Worm (Caenorhabditis elegans) whole organism, L4/young adult: ENCODE data around the gene B0361.14.

Experiments used
- W03F9.2 ChIP-seq: fragments of 150-350 bp; optimal IDR thresholded peaks from 2 replicates; lab custom pipeline; 2014; ENCODE audit warnings: missing biosample characterization, missing genetic modification characterization
- dao-5 ChIP-seq: sonication (generic microtip); optimal IDR thresholded peaks from 2 replicates; lab custom pipeline; 2016; ENCODE audit warnings: missing genotype, missing genetic modification characterization, moderate library complexity, missing compliant biosample characterization
- him-1 ChIP-seq: sonication (generic microtip); optimal IDR thresholded peaks from 2 replicates; lab custom pipeline; 2016; ENCODE audit warnings: missing genotype, missing genetic modification reagents, missing genetic modification characterization, missing compliant biosample characterization

Gene B0361.14

DNA sequence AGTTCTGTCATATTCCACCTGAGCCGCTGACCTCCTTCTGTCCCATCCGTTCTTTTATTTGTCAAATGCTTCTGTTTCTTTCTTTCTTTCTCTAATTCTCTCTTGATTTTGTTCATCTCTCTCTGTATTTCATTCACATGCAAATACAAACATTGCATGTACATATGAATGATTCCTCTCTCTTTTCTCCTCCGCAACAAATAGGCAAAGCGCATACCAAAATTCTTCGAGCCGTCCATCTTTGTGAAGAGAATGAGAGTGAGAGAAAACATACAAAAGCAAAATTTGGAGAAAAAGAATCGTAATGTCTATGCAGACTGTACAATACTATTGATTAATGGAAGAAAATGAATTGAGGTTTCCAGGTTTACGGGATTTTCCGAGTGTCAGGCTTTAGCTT, 18.0 kb upstream of the B0361.14 start:
- no peak for TF ChIP-seq dao-5 (tag; lab: Kevin White, UChicago)
- TF ChIP-seq him-1 (tag; lab: Kevin White, UChicago): no peak
- TF ChIP-seq W03F9.2: no peak

DNA sequence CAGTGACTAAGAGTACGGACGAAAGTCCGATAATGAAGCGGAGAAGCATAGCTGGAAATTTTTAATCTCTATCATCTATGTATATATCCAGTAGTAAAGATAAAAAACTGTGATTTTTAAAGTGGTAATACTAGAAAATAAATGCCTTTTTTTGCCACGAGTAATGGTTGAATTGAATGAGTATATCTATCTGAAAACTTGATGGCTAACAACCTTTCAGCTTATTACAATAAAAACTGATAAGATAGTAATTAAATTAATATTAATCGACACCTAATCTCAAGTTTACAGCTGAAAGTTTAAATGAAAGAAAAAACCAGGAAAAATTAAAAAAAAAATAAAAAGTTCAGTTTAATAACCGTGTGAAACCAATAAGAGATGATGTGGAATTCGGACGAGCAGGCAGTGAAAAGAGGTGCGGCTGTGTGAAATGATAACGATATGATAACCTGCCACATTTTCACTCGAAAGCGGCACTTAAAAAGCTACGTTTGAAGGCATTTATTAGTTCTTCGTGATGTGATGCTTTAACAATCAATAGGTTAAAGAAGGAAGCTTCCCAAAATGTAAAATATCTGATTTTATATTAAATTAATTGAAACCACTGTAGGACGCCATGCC, 15.7 kb upstream of the B0361.14 start, which contains the start of gene nspg-6:
nspg-6 (minus strand) TSS at position 51 of the 621 bp plus-strand sequence.
- TF ChIP-seq him-1 (tag; lab: Kevin White, UChicago): no peak
- no peak for TF ChIP-seq W03F9.2
- TF ChIP-seq dao-5 (tag; lab: Kevin White, UChicago): no peak

DNA sequence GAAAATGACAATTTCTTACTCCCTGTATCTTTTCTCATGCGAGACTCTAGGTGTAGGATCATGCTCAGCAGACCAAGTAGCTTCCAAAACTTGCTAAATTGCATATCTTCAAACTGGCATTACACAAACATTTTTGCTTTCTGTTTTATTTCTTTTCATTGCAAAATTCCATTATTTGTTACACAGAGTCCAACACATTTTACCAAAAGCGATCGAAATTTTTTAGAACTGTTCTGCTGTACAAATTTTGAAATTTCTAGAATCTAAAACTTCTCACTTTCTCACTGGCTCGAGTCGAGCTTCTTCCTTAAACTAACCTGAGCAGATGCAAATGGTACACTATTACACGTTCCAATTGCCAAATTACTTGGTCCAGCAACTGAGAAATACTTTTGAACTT, 15.1 kb upstream of the B0361.14 start:
- TF ChIP-seq W03F9.2 (no peak), him-1 (tag; lab: Kevin White, UChicago) (no peak), dao-5 (tag; lab: Kevin White, UChicago) (no peak)

DNA sequence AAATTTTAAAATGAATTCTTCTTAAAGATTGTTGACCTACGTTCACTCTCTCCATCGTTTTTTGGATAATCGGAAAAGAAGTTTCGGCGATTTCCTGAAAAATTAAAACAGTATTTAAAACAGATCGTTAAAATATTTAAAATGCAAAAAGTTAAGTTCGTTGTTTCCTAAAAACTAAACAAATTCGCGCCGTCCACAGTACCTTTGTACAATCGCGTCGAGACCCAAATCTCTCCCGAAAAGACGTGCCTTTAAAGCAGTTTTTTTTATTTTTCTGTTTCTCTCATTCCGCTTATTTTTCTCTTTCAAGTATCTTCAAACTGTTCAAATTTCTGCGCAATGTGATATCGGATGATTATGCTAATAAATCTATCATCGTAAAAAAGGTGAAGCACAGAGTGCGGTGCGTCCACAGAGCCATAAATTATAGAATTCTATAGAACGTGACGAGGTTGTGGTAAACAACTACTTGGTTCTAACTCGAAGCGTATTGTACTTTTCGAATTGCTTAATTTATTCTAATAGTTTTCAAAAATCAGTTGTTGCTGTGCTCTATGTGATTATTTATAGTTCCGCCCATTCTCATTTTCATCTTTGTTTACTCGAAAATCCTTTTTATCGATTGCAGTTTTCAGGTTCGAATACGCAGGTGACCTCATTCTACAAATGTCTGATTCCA, 11.5 kb upstream of the B0361.14 start, which contains the start of the genes F56C9.6 and F56C9.3:
F56C9.6 (minus strand) TSS at position 112 of the 679 bp plus-strand sequence.
F56C9.3 (plus strand) TSS at position 629 of the 679 bp plus-strand sequence.
- TF ChIP-seq him-1 (tag; lab: Kevin White, UChicago) (no peak), dao-5 (tag; lab: Kevin White, UChicago) (no peak), W03F9.2 (no peak)

DNA sequence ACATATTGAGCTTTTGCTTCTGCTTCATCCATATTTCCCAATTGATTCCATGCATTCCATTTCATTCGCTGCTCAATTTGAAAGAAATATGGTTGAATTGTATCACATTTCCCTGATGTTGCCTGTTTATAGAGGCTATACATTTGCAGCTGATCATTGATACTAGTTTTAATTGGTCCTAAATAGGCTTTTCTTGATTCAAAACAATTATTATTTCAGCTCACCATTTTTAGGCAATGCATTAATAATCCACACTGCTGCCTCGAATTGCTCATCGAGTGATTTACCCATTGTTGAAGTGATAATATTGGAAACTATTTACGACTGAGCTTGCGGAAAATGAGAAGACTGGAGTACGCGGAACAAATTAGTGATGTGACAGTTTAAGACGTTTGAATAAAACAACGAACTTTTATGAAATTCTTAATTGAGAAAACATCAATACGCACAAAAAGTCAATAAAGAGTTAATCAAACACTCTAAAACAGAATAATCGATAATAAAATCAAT, 9.3 kb upstream of the B0361.14 start, which contains the start of gene acbp-4:
acbp-4 (minus strand) TSS at position 510 of the 510 bp plus-strand sequence.
- TF ChIP-seq dao-5 (tag; lab: Kevin White, UChicago): no peak
- no peak for TF ChIP-seq W03F9.2
- no peak for TF ChIP-seq him-1 (tag; lab: Kevin White, UChicago)

DNA sequence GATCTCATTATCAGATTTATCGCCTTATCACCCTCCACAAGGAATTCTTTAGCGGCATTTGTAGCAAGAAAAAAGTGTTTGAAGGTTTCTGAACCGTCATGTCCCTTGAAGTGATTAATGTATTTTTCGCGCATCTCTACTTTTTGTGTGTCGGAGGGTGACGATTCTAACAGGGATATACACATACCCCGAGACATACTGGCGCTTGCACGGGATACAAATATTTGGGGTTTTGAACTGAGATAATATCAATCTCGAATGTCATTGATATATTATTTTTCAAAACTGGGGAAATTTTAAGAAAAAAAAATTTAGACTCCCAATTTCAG, 6.3 kb upstream of the B0361.14 start:
- TF ChIP-seq him-1 (tag; lab: Kevin White, UChicago) (no peak), dao-5 (tag; lab: Kevin White, UChicago) (no peak), W03F9.2 (no peak)

DNA sequence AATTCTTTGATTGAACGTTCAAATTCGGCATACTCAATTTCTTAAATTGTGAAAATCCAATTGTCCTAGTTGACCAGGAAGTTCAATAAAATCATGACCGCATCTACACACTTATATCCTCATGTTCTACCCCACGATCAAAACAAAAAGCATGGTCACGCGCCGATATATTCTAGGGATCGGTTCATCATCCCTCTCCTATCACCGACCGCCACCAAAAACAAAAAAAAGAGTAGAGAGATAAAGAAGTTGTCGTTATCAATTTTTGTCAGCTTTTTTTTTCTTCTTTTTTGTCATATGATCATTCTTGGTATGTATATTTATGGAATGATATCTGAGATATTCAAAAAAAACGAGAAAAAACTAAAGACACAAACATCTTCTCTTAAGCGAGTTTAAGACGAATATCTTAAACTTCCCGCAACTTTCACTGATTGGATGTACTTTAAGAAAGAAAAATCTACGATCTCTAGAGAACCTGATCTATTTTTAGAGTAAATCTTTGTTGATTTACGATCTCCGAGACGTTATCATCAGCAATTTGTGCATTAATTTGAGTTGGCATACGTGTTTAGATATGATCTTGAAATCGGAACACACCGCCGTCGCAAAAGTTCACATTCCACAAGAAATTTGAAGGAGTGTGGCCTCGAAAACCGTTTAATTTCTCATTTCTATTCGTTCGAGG, 5.8 kb upstream of the B0361.14 start:
- TF ChIP-seq W03F9.2 (no peak), him-1 (tag; lab: Kevin White, UChicago) (no peak), dao-5 (tag; lab: Kevin White, UChicago) (no peak)

DNA sequence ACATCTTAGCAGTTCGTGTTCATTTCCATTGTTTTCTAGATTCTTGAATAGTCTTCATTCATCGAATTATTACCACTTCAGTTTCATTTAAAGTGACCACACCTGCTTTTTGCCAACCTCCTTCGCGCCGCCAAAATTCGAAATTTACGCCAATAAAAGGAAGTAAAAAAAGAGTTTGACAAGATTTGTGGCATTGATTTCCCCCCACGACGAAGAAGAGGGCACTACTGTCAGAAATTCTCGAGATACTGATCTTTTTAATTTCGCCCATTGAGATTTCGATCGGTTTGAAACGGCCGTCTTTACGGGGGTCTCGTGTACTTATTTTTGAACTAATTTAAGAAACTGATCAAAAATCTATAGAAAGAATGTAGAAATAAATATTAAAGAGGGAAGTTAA, 2.3 kb upstream of the B0361.14 start:
- TF ChIP-seq him-1 (tag; lab: Kevin White, UChicago) (no peak), W03F9.2 (no peak), dao-5 (tag; lab: Kevin White, UChicago) (no peak)

DNA sequence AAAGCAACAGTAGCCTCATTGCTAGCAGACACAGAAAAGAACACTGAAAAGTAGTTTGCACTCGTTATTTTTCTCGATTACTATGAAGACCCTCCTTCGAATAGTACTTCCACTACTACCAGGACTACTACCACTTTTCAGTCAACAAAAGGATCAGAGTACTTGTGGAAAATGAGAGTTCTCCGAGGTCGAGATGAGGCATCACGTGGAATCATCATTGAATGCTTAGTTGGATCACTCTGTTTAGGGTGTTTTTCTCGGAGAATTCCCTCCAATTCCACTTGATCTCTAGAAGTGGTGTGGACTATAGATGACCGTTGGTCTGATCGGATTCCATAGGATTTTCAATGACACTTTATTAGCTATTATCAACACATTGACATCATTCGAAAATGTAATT, 1.4 kb upstream of the B0361.14 start:
- TF ChIP-seq him-1 (tag; lab: Kevin White, UChicago) (no peak), W03F9.2 (no peak), dao-5 (tag; lab: Kevin White, UChicago) (no peak)

DNA sequence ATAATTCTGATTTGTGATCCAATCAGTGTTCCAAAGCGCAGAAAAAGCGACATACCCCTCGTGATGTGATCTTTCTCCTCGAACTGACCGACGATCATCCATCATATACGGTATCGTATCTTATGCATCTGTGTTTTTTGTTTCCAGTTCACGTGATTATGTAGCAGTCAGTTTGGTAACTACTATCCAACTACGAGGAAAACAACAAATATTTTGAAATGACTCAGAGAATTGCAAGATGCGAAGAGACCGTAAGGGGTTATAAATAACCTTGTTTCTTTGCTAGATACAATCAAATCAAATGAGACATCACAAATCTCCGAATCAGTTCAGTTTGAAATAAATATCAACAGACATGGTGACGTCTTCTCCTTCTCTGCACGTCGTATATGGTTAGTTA, 838 bp upstream of the B0361.14 start:
- TF ChIP-seq dao-5 (tag; lab: Kevin White, UChicago) (no peak), W03F9.2 (no peak), him-1 (tag; lab: Kevin White, UChicago) (no peak)

DNA sequence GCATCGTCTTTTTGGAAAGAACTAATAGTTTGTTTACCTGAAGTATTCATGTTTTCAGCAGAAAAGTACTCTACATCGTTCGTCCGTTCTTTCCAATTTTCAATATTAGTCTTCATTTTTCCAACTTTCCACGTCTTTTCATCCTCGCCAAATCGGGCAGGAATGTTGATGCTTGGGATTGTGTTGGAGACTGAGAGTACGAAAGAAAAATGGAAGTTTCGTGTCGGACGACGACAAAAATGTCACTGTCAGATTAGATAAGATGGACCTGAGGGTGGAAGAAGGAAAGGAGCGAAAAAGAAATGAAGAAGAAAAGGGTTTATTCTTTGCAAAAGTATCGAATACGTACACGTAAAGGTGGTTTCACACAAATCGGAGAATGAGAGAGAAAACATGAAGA, 1.3 kb downstream of the B0361.14 start:
- no peak for TF ChIP-seq W03F9.2
- TF ChIP-seq dao-5 (tag; lab: Kevin White, UChicago): no peak
- no peak for TF ChIP-seq him-1 (tag; lab: Kevin White, UChicago)

DNA sequence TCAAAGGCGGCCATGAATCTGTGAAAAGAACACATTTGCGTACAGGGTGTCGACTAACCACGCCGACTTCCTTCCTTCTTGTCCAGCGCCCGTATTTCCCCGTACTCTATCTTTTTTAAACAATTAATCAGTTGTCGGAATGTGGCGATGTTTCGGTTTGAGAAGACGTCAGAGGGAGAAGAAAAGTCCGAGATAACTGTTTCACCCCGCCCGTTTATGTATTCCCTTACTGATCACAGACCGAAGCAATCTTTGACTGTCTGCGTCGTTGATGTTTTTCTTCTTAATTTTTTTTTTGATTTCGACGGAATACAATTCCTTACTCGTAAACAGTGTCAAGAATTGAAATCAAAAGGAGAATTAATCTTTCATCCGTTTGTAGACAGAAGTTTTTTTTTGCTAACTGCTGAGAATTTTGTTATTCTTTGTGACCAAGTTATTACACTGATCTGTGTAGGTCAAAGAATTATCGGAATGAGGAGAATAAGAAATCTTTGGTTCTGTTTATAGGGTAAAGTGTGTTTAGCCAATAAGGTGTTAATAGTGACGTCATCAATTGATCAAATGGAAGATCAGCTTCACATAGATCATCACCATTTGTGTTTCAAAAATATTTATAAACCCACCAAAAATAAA, 2.2 kb downstream of the B0361.14 start:
- TF ChIP-seq dao-5 (tag; lab: Kevin White, UChicago) (no peak), him-1 (tag; lab: Kevin White, UChicago) (no peak), W03F9.2 (no peak)

DNA sequence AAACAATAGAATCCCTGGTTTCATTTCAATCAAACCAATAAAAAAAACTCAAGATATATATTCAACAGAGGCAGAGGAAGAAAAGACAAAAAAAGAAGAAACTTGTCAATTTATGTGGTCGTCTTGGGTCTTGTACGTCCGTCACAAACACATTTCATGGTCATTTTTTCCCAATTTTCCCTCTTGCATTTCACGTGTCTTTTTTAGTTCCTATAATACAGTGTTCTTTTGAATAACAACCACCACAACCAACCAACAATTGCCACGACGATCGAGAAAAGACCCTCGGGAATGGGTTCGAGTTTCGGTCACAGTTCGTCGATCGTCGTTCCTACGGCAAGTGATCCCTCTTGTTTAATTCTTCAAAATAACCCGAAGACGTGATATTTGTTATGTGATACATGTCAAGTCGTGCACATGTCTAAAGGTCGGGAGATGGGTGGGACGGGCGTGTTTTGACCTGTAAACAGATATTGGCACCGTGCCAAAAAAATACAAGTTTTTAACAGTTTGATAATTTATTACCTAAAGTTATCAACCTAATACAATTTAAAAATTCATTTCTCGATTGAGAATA, 3.2 kb downstream of the B0361.14 start:
- TF ChIP-seq him-1 (tag; lab: Kevin White, UChicago) (no peak), dao-5 (tag; lab: Kevin White, UChicago) (no peak), W03F9.2 (no peak)
